Fruit fly (Drosophila melanogaster) whole organism, embryonic: ENCODE data around the gene ImpE3.
A peak's percentile ranks its signal among the peaks of the same experiment; 100 is the strongest.

Experiments
- Aef1 ChIP-seq: fragments of 200-800 bp; sonication (Bioruptor generic); IDR thresholded peaks from 3 replicates; pipeline ENCODE4 v1.3.6; 2022; ENCODE audit warnings: missing biosample characterization, missing genetic modification characterization
- Atf6 ChIP-seq: fragments of 200-800 bp; sonication (Bioruptor generic); IDR thresholded peaks from 2 replicates; pipeline ENCODE4 v1.3.6; 2022; ENCODE audit warnings: missing biosample characterization, missing genetic modification characterization
- BtbVII ChIP-seq: fragments of 200-800 bp; sonication (Bioruptor generic); optimal IDR thresholded peaks from 3 replicates; lab custom pipeline; 2017; ENCODE audit warnings: missing biosample characterization, mild to moderate bottlenecking, missing genetic modification characterization
- CG11504 ChIP-seq: fragments of 200-800 bp; sonication (Bioruptor generic); optimal IDR thresholded peaks from 3 replicates; lab custom pipeline; 2019; ENCODE audit warnings: missing biosample characterization, mild to moderate bottlenecking, missing genetic modification characterization, moderate library complexity
- CG11560 ChIP-seq: fragments of 200-800 bp; sonication (Bioruptor generic); IDR thresholded peaks from 3 replicates; pipeline ENCODE4 v1.3.6; 2022; ENCODE audit warnings: missing biosample characterization, missing genetic modification characterization
- CG11696 ChIP-seq: fragments of 200-800 bp; sonication (Bioruptor generic); IDR thresholded peaks from 2 replicates; pipeline ENCODE4 v1.3.6; 2022; ENCODE audit warnings: missing biosample characterization, missing genetic modification characterization
- CG1233 ChIP-seq: fragments of 200-800 bp; sonication (Bioruptor generic); optimal IDR thresholded peaks from 4 replicates; lab custom pipeline; 2018; ENCODE audit warnings: missing biosample characterization, mild to moderate bottlenecking, missing genetic modification characterization
- CG12659 ChIP-seq: fragments of 200-800 bp; sonication (Bioruptor generic); optimal IDR thresholded peaks from 3 replicates; lab custom pipeline; 2017; ENCODE audit warnings: mild to moderate bottlenecking, missing biosample characterization, missing genetic modification reagents, missing genetic modification characterization
- CG12769 ChIP-seq: fragments of 200-800 bp; sonication (Bioruptor generic); optimal IDR thresholded peaks from 2 replicates; lab custom pipeline; 2019; ENCODE audit warnings: missing biosample characterization, mild to moderate bottlenecking, missing genetic modification characterization, moderate library complexity
- CG14050 ChIP-seq: fragments of 200-800 bp; sonication (Bioruptor generic); IDR thresholded peaks from 3 replicates; pipeline ENCODE4 v1.3.6; 2022; ENCODE audit warnings: missing biosample characterization, missing genetic modification characterization
- CG14860 ChIP-seq: fragments of 200-800 bp; sonication (Bioruptor generic); IDR thresholded peaks from 3 replicates; pipeline ENCODE4 v1.3.6; 2022; ENCODE audit warnings: missing biosample characterization, missing genetic modification characterization; ENCODE audit not compliant: partially characterized antibody
- CG15601 ChIP-seq: fragments of 200-800 bp; sonication (Bioruptor generic); optimal IDR thresholded peaks from 3 replicates; lab custom pipeline; 2019; ENCODE audit warnings: missing biosample characterization, mild to moderate bottlenecking, missing genetic modification characterization, moderate library complexity
- CG1602 ChIP-seq: fragments of 200-800 bp; sonication (Bioruptor generic); optimal IDR thresholded peaks from 3 replicates; lab custom pipeline; 2016; ENCODE audit warnings: missing biosample characterization, missing genetic modification characterization
- CG17612 ChIP-seq: fragments of 200-800 bp; sonication (Bioruptor generic); IDR thresholded peaks from 2 replicates; pipeline ENCODE4 v1.3.6; 2022; ENCODE audit warnings: missing biosample characterization, missing genetic modification characterization
- CG2678 ChIP-seq: fragments of 200-800 bp; sonication (Bioruptor generic); optimal IDR thresholded peaks from 3 replicates; lab custom pipeline; 2019; ENCODE audit warnings: missing biosample characterization, mild to moderate bottlenecking, missing genetic modification characterization, moderate library complexity
- CG31365 ChIP-seq: fragments of 200-800 bp; sonication (Bioruptor generic); optimal IDR thresholded peaks from 2 replicates; lab custom pipeline; 2018; ENCODE audit warnings: missing biosample characterization, mild to moderate bottlenecking, missing genetic modification characterization
- CG3407 ChIP-seq: fragments of 200-800 bp; sonication (Bioruptor generic); optimal IDR thresholded peaks from 2 replicates; lab custom pipeline; 2018; ENCODE audit warnings: missing biosample characterization, mild to moderate bottlenecking, missing genetic modification characterization
- CG4360 ChIP-seq: fragments of 200-800 bp; sonication (Bioruptor generic); IDR thresholded peaks from 2 replicates; pipeline ENCODE4 v1.3.6; 2022; ENCODE audit warnings: missing biosample characterization, missing genetic modification characterization
- CG6854 ChIP-seq: fragments of 200-800 bp; sonication (Bioruptor generic); optimal IDR thresholded peaks from 3 replicates; lab custom pipeline; 2017; ENCODE audit warnings: missing biosample characterization, mild to moderate bottlenecking, missing genetic modification characterization
- CG7987 ChIP-seq: fragments of 200-800 bp; sonication (Bioruptor generic); optimal IDR thresholded peaks from 2 replicates; lab custom pipeline; 2018; ENCODE audit warnings: missing biosample characterization, mild to moderate bottlenecking, missing genetic modification characterization, moderate library complexity
- CG9797 ChIP-seq: fragments of 200-800 bp; sonication (Bioruptor generic); optimal IDR thresholded peaks from 3 replicates; lab custom pipeline; 2018; ENCODE audit warnings: missing biosample characterization, mild to moderate bottlenecking, missing genetic modification characterization
- CG9817 ChIP-seq: fragments of 200-800 bp; sonication (Bioruptor generic); optimal IDR thresholded peaks from 2 replicates; lab custom pipeline; 2018; ENCODE audit warnings: missing biosample characterization, mild to moderate bottlenecking, missing genetic modification characterization, moderate library complexity
- CHES-1-like ChIP-seq: fragments of 200-800 bp; sonication (Bioruptor generic); optimal IDR thresholded peaks from 2 replicates; lab custom pipeline; 2016; ENCODE audit warnings: missing biosample characterization, missing genetic modification characterization
- D ChIP-seq, 2 experiments: fragments of 200-800 bp in 1 of 2; fragments of >200 bp in 1 of 2; sonication (Bioruptor generic) in 1 of 2; optimal IDR thresholded peaks; 2 replicates in 1 of 2; 3 replicates in 1 of 2; lab custom pipeline; 2017; ENCODE audit warnings: mild to moderate bottlenecking in 1 of 2, missing biosample characterization in 1 of 2, missing genetic modification characterization in 1 of 2, missing genetic modification reagents in 1 of 2
- Dip2 ChIP-seq: fragments of 200-800 bp; sonication (Bioruptor generic); IDR thresholded peaks from 2 replicates; pipeline ENCODE4 v1.3.6; 2022; ENCODE audit warnings: missing biosample characterization, missing genetic modification characterization
- ERR ChIP-seq: fragments of 200-800 bp; sonication (Bioruptor generic); optimal IDR thresholded peaks from 2 replicates; lab custom pipeline; 2016; ENCODE audit warnings: missing biosample characterization, missing genetic modification characterization
- Gsc ChIP-seq: fragments of 200-800 bp; sonication (Bioruptor generic); IDR thresholded peaks from 2 replicates; pipeline ENCODE4 v1.3.6; 2022; ENCODE audit warnings: missing biosample characterization, missing genetic modification characterization
- HLH3B ChIP-seq: fragments of 200-800 bp; sonication (Bioruptor generic); IDR thresholded peaks from 2 replicates; pipeline ENCODE4 v1.3.6; 2022; ENCODE audit warnings: missing biosample characterization, missing genetic modification characterization
- Ptx1 ChIP-seq: fragments of 200-800 bp; sonication (Bioruptor generic); IDR thresholded peaks from 2 replicates; pipeline ENCODE4 v1.3.6; 2022; ENCODE audit warnings: missing biosample characterization, missing genetic modification characterization
- Rx ChIP-seq: fragments of 200-800 bp; sonication (Bioruptor generic); IDR thresholded peaks from 2 replicates; pipeline ENCODE4 v1.3.6; 2022; ENCODE audit warnings: missing biosample characterization, missing genetic modification characterization
- Ssrp ChIP-seq: fragments of 200-800 bp; sonication (Bioruptor generic); optimal IDR thresholded peaks from 2 replicates; lab custom pipeline; 2018; ENCODE audit warnings: missing biosample characterization, mild to moderate bottlenecking, missing genetic modification characterization, moderate library complexity
- Stat92E ChIP-seq, 3 experiments: fragments of >200 bp in 2 of 3; fragments of 200-800 bp in 1 of 3; sonication (Bioruptor generic) in 1 of 3; optimal IDR thresholded peaks; 2 replicates each; lab custom pipeline; 2017 to 2019; ENCODE audit warnings: missing biosample characterization in 3 of 3, missing genetic modification characterization in 3 of 3, mild to moderate bottlenecking in 1 of 3, moderate library complexity in 1 of 3
- Trl ChIP-seq, 3 experiments: fragments of >200 bp in 2 of 3; fragments of 200-800 bp in 1 of 3; sonication (Bioruptor generic) in 1 of 3; optimal IDR thresholded peaks; 2 replicates in 1 of 3; 3 replicates in 2 of 3; lab custom pipeline; 2016 to 2017; ENCODE audit warnings: missing biosample characterization in 1 of 3, missing genetic modification characterization in 1 of 3
- cg ChIP-seq: fragments of 200-800 bp; sonication (Bioruptor generic); optimal IDR thresholded peaks from 3 replicates; lab custom pipeline; 2019; ENCODE audit warnings: missing biosample characterization, mild to moderate bottlenecking, missing genetic modification characterization, moderate library complexity
- dan ChIP-seq: fragments of 200-800 bp; sonication (Bioruptor generic); IDR thresholded peaks from 2 replicates; pipeline ENCODE4 v1.3.6; 2022; ENCODE audit warnings: missing biosample characterization, missing genetic modification characterization
- gcm ChIP-seq: fragments of 200-800 bp; sonication (Bioruptor generic); optimal IDR thresholded peaks from 2 replicates; lab custom pipeline; 2019; ENCODE audit warnings: missing biosample characterization, mild to moderate bottlenecking, missing genetic modification characterization, moderate library complexity
- gem ChIP-seq: fragments of 200-800 bp; sonication (Bioruptor generic); optimal IDR thresholded peaks from 2 replicates; lab custom pipeline; 2019; ENCODE audit warnings: missing biosample characterization, mild to moderate bottlenecking, missing genetic modification characterization, moderate library complexity
- gro ChIP-seq: fragments of 200-800 bp; sonication (Bioruptor generic); optimal IDR thresholded peaks from 2 replicates; lab custom pipeline; 2016; ENCODE audit warnings: missing biosample characterization, missing genetic modification characterization
- gt ChIP-seq: fragments of 200-800 bp; sonication (Bioruptor generic); IDR thresholded peaks from 2 replicates; pipeline ENCODE4 v1.3.6; 2022; ENCODE audit warnings: missing biosample characterization, missing genetic modification characterization
- kni ChIP-seq: fragments of 200-800 bp; sonication (Bioruptor generic); optimal IDR thresholded peaks from 3 replicates; lab custom pipeline; 2017; ENCODE audit warnings: mild to moderate bottlenecking, missing biosample characterization, missing genetic modification reagents, missing genetic modification characterization
- mirr ChIP-seq: fragments of 200-800 bp; sonication (Bioruptor generic); optimal IDR thresholded peaks from 3 replicates; lab custom pipeline; 2018; ENCODE audit warnings: missing biosample characterization, mild to moderate bottlenecking, missing genetic modification characterization
- pita ChIP-seq: fragments of 200-800 bp; sonication (Bioruptor generic); optimal IDR thresholded peaks from 2 replicates; lab custom pipeline; 2017; ENCODE audit warnings: missing biosample characterization, mild to moderate bottlenecking, missing genetic modification characterization
- prd ChIP-seq, 3 experiments: fragments of >200 bp in 2 of 3; fragments of 200-800 bp in 1 of 3; sonication (Bioruptor generic) in 1 of 3; optimal IDR thresholded peaks in 2 of 3; IDR thresholded peaks in 1 of 3; 2 replicates in 2 of 3; 3 replicates in 1 of 3; pipeline versions ENCODE4 v1.3.6 to Lab custom; 2017 to 2022; ENCODE audit warnings: missing biosample characterization in 1 of 3, missing genetic modification characterization in 1 of 3
- repo ChIP-seq: fragments of 200-800 bp; sonication (Bioruptor generic); optimal IDR thresholded peaks from 2 replicates; lab custom pipeline; 2016; ENCODE audit warnings: missing biosample characterization, missing genetic modification characterization
- ro ChIP-seq: fragments of 200-800 bp; sonication (Bioruptor generic); IDR thresholded peaks from 2 replicates; pipeline ENCODE4 v1.3.6; 2022; ENCODE audit warnings: missing biosample characterization, missing genetic modification characterization
- sens ChIP-seq: fragments of 200-800 bp; sonication (Bioruptor generic); peaks from one replicate; lab custom pipeline; 2016; ENCODE audit warnings: missing biosample characterization, missing genetic modification characterization
- ssp ChIP-seq: fragments of 200-800 bp; sonication (Bioruptor generic); IDR thresholded peaks from 2 replicates; pipeline ENCODE4 v1.3.6; 2022; ENCODE audit warnings: missing biosample characterization, missing genetic modification characterization
- tin ChIP-seq: fragments of 200-800 bp; sonication (Bioruptor generic); optimal IDR thresholded peaks from 3 replicates; lab custom pipeline; 2016; ENCODE audit warnings: missing biosample characterization, missing genetic modification characterization
- tio ChIP-seq: fragments of 200-800 bp; sonication (Bioruptor generic); optimal IDR thresholded peaks from 2 replicates; lab custom pipeline; 2017; ENCODE audit warnings: missing biosample characterization, missing genetic modification characterization, inconsistent platforms

The ImpE3 gene

dm6 chr3R:8027203-8027688 lies 2.1 kb downstream of the ImpE3 start (continued):
- TF ChIP-seq HLH3B (GFP tag; lab: Robert Waterston, UW) (peak; percentile 70), CG12769 (tag; lab: Kevin White, UChicago) (no peak), Rx (GFP tag; lab: Robert Waterston, UW) (no peak), mirr (GFP tag; lab: Kevin White, UChicago) (no peak), CHES-1-like (no peak), BtbVII (peak; percentile 81), tio (GFP tag; lab: Kevin White, UChicago) (peak; percentile 81), CG9817 (tag; lab: Kevin White, UChicago) (peak; percentile 80), ssp (GFP tag; lab: Robert Waterston, UW) (no peak; the same call in none of the 2 replicates), CG12659 (GFP tag; lab: Kevin White, UChicago) (peak; percentile 94), gcm (peak; percentile 93), CG1602 (peak; percentile 78), CG11696 (peak; percentile 35; the same call in 1 of the 2 replicates), prd (optimal IDR thresholded peaks at IDR 0.05; lab: Kevin White, UChicago) (no peak), prd (GFP tag; IDR thresholded peaks at IDR 0.05; lab: Robert Waterston, UW) (peak; percentile 75), ro (GFP tag; lab: Robert Waterston, UW) (0 out of 2 replicates have a peak, but pooled peaks have one; percentile 26), Gsc (GFP tag; lab: Robert Waterston, UW) (no peak), CG11504 (peak; percentile 90), cg (GFP tag; lab: Kevin White, UChicago) (no peak), CG3407 (GFP tag; lab: Kevin White, UChicago) (peak; percentile 73), Dip2 (GFP tag; lab: Robert Waterston, UW) (no peak), CG6854 (GFP tag; lab: Kevin White, UChicago) (peak; percentile 80), CG1233 (GFP tag; lab: Kevin White, UChicago) (peak; percentile 70), gro (GFP tag; lab: Kevin White, UChicago) (no peak), repo (GFP tag; lab: Kevin White, UChicago) (no peak), Aef1 (GFP tag; lab: Robert Waterston, UW) (peak; percentile 53; the same call in 2 of the 3 replicates), CG7987 (GFP tag; lab: Kevin White, UChicago) (peak; percentile 44), CG31365 (no peak), kni (GFP tag; lab: Kevin White, UChicago) (no peak), CG9797 (GFP tag; lab: Kevin White, UChicago) (no peak), dan (GFP tag; lab: Robert Waterston, UW) (no peak), gt (GFP tag; lab: Robert Waterston, UW) (no peak), Atf6 (GFP tag; lab: Robert Waterston, UW) (no peak; the same call in 1 of the 2 replicates), ERR (no peak), CG2678 (tag; lab: Kevin White, UChicago) (peak; percentile 95), Trl (optimal IDR thresholded peaks at IDR 0.05; lab: Kevin White, UChicago) (peak; percentile 75 to 84), Trl (GFP tag; optimal IDR thresholded peaks at IDR 0.05; lab: Kevin White, UChicago) (peak; percentile 35), tin (GFP tag; lab: Kevin White, UChicago) (peak; percentile 60), CG14050 (peak; percentile 53; the same call in 1 of the 3 replicates), pita (no peak), CG11560 (tag; lab: Robert Waterston, UW) (no peak), CG17612 (GFP tag; lab: Robert Waterston, UW) (no peak), D (optimal IDR thresholded peaks at IDR 0.05; lab: Kevin White, UChicago) (no peak), D (GFP tag; optimal IDR thresholded peaks at IDR 0.05; lab: Kevin White, UChicago) (peak; percentile 82), CG14860 (GFP tag; lab: Robert Waterston, UW) (no peak), Ssrp (tag; lab: Kevin White, UChicago) (peak; percentile 93), CG4360 (GFP tag; lab: Robert Waterston, UW) (0 out of 2 replicates have a peak, but pooled peaks have one; percentile 23), gem (peak; percentile 96), sens (no peak), Ptx1 (GFP tag; lab: Robert Waterston, UW) (peak; percentile 86), CG15601 (tag; lab: Kevin White, UChicago) (peak; percentile 92), Stat92E (GFP tag; optimal IDR thresholded peaks at IDR 0.05; lab: Kevin White, UChicago) (no peak)
